Worm (Caenorhabditis elegans): ENCODE data around the gene F54F12.2.

DNA sequence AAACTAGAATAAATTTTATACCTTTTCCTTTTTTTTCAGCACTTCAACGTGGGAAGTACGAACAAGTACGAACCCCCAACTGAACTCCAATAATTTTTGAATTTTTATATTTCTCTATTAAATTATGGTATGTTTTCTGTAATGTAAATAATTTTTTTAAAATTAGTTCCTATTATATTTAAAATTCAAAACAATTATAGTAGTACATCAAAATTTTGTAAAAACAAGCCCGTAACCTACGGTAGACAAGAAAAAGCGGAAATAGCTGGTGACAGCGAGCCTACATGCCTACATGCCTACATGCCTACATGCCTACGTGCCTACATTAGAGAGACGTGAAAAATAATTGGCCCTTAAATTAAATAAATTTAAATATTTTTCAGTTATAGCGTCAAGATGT is 8.1 kb upstream of the F54F12.2 start, which contains the start of gene F14F7.5:
- TF ChIP-seq sea-2 (GFP tag; optimal IDR thresholded peaks at IDR 0.05) (no peak), elt-3 (tag; optimal IDR thresholded peaks at IDR 0.05) (no peak), lsy-12 (tag; optimal IDR thresholded peaks at IDR 0.05) (no peak), ceh-82 (tag; optimal IDR thresholded peaks at IDR 0.05) (no peak), mml-1 (tag; optimal IDR thresholded peaks at IDR 0.05) (no peak)

Measured in whole organism, L3 larva.